Worm (Caenorhabditis elegans) whole organism, late embryonic: ENCODE data around the gene acbp-4.

Experiments used
- ama-1 ChIP-seq: fragments of 150-350 bp; optimal IDR thresholded peaks from 2 replicates; lab custom pipeline; 2014
- gmeb-2 ChIP-seq: sonication (generic microtip); optimal IDR thresholded peaks from 2 replicates; lab custom pipeline; 2016; ENCODE audit warnings: missing genetic modification characterization, inconsistent platforms, missing compliant biosample characterization
- pqm-1 ChIP-seq: sonication (generic microtip); optimal IDR thresholded peaks from 2 replicates; lab custom pipeline; 2016; ENCODE audit warnings: missing genetic modification characterization, missing compliant biosample characterization

DNA sequence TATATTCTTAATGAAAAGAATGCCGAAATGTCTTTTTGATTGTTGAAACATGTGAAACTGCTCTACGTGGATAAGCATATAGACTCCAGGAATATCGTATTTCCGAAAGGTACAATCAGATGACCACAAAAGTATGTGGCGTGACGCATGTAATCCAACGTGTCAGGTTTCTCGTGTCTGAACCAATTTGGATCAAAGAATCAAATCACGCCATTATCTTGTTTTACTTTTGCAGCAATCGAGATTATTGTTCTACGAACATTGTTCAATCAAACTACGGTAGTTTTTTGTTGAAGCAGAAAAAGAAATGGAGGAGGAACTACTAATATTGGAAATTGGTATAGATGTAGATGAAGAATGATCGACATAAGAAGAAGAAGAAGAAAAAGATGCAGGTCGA is 35.2 kb downstream of the acbp-4 start:
- TF ChIP-seq gmeb-2 (tag; lab: Kevin White, UChicago), result no peak
- no peak for TF ChIP-seq ama-1
- no peak for TF ChIP-seq pqm-1 (tag; lab: Kevin White, UChicago)
